Fruit fly (Drosophila melanogaster) whole organism, embryonic: ENCODE data around the gene Rh5.

ENCODE experiments used
- Abd-B ChIP-seq: fragments of 200-800 bp; sonication (Bioruptor generic); optimal IDR thresholded peaks from 2 replicates; lab custom pipeline; 2018; ENCODE audit warnings: missing biosample characterization, mild to moderate bottlenecking, missing genetic modification characterization, moderate library complexity
- Adf1 ChIP-seq: fragments of 200-800 bp; sonication (Bioruptor generic); IDR thresholded peaks from 2 replicates; pipeline ENCODE4 v1.3.6; 2022; ENCODE audit warnings: missing biosample characterization, missing genetic modification characterization
- CG11695 ChIP-seq: fragments of 200-800 bp; sonication (Bioruptor generic); IDR thresholded peaks from 3 replicates; pipeline ENCODE4 v1.3.6; 2022; ENCODE audit warnings: missing biosample characterization, missing genetic modification characterization
- CG11696 ChIP-seq: fragments of 200-800 bp; sonication (Bioruptor generic); IDR thresholded peaks from 2 replicates; pipeline ENCODE4 v1.3.6; 2022; ENCODE audit warnings: missing biosample characterization, missing genetic modification characterization
- CG12236 ChIP-seq: fragments of 200-800 bp; sonication (Bioruptor generic); optimal IDR thresholded peaks from 2 replicates; lab custom pipeline; 2016; ENCODE audit warnings: missing biosample characterization, missing genetic modification characterization
- CG16779 ChIP-seq: fragments of 200-800 bp; sonication (Bioruptor generic); IDR thresholded peaks from 2 replicates; pipeline ENCODE4 v1.3.6; 2022; ENCODE audit warnings: missing biosample characterization, missing genetic modification characterization
- CG17359 ChIP-seq: fragments of 200-800 bp; sonication (Bioruptor generic); optimal IDR thresholded peaks from 3 replicates; lab custom pipeline; 2018; ENCODE audit warnings: missing biosample characterization, mild to moderate bottlenecking, missing genetic modification characterization, moderate library complexity
- CG1832 ChIP-seq: fragments of 200-800 bp; sonication (Bioruptor generic); optimal IDR thresholded peaks from 2 replicates; lab custom pipeline; 2017; ENCODE audit warnings: missing biosample characterization, mild to moderate bottlenecking, missing genetic modification characterization, inconsistent platforms
- CG31441 ChIP-seq: fragments of 200-800 bp; sonication (Bioruptor generic); IDR thresholded peaks from 2 replicates; pipeline ENCODE4 v1.3.6; 2022; ENCODE audit warnings: missing biosample characterization, missing genetic modification characterization
- CG3726 ChIP-seq: fragments of 200-800 bp; sonication (Bioruptor generic); IDR thresholded peaks from 3 replicates; pipeline ENCODE4, ENCODE4 v1.3.6; 2022; ENCODE audit warnings: missing biosample characterization, missing genetic modification characterization
- CG42726 ChIP-seq: fragments of 200-800 bp; sonication (Bioruptor generic); IDR thresholded peaks from 2 replicates; pipeline ENCODE4 v1.3.6; 2022; ENCODE audit warnings: missing biosample characterization, missing genetic modification characterization; ENCODE audit not compliant: partially characterized antibody
- CG4404 ChIP-seq: fragments of 200-800 bp; sonication (Bioruptor generic); IDR thresholded peaks from 2 replicates; pipeline ENCODE4 v1.3.6; 2022; ENCODE audit warnings: missing biosample characterization, missing genetic modification characterization
- CG4707 ChIP-seq: fragments of 200-800 bp; sonication (Bioruptor generic); optimal IDR thresholded peaks from 2 replicates; lab custom pipeline; 2018; ENCODE audit warnings: missing biosample characterization, mild to moderate bottlenecking, missing genetic modification characterization, moderate library complexity
- CG6175 ChIP-seq: fragments of 200-800 bp; sonication (Bioruptor generic); IDR thresholded peaks from 3 replicates; pipeline ENCODE4 v1.3.6; 2022; ENCODE audit warnings: missing biosample characterization, missing genetic modification characterization
- CG7372 ChIP-seq: fragments of 200-800 bp; sonication (Bioruptor generic); IDR thresholded peaks from 2 replicates; pipeline ENCODE4 v1.3.6; 2022; ENCODE audit warnings: missing biosample characterization, missing genetic modification characterization
- CG8089 ChIP-seq: fragments of 200-800 bp; sonication (Bioruptor generic); optimal IDR thresholded peaks from 3 replicates; lab custom pipeline; 2016; ENCODE audit warnings: missing biosample characterization, missing genetic modification characterization
- CG8944 ChIP-seq: fragments of 200-800 bp; sonication (Bioruptor generic); optimal IDR thresholded peaks from 3 replicates; lab custom pipeline; 2016; ENCODE audit warnings: missing biosample characterization, missing genetic modification characterization
- CG9727 ChIP-seq: fragments of 200-800 bp; sonication (Bioruptor generic); optimal IDR thresholded peaks from 3 replicates; lab custom pipeline; 2017; ENCODE audit warnings: missing biosample characterization, mild to moderate bottlenecking, missing genetic modification characterization
- CG9817 ChIP-seq: fragments of 200-800 bp; sonication (Bioruptor generic); optimal IDR thresholded peaks from 2 replicates; lab custom pipeline; 2018; ENCODE audit warnings: missing biosample characterization, mild to moderate bottlenecking, missing genetic modification characterization, moderate library complexity
- CrebB ChIP-seq: fragments of 200-800 bp; sonication (Bioruptor generic); optimal IDR thresholded peaks from 3 replicates; lab custom pipeline; 2018; ENCODE audit warnings: missing biosample characterization, mild to moderate bottlenecking, missing genetic modification characterization
- D19B ChIP-seq: fragments of 200-800 bp; sonication (Bioruptor generic); optimal IDR thresholded peaks from 2 replicates; lab custom pipeline; 2017; ENCODE audit warnings: missing biosample characterization, mild to moderate bottlenecking, missing genetic modification characterization
- Dad ChIP-seq: fragments of 200-800 bp; sonication (Bioruptor generic); optimal IDR thresholded peaks from 3 replicates; lab custom pipeline; 2016; ENCODE audit warnings: missing biosample characterization, missing genetic modification characterization
- Doc2 ChIP-seq: fragments of 200-800 bp; sonication (Bioruptor generic); IDR thresholded peaks from 2 replicates; pipeline ENCODE4 v1.3.6; 2022; ENCODE audit warnings: missing biosample characterization, missing genetic modification characterization
- Ets97D ChIP-seq: fragments of 200-800 bp; sonication (Bioruptor generic); optimal IDR thresholded peaks from 3 replicates; lab custom pipeline; 2016; ENCODE audit warnings: missing biosample characterization, missing genetic modification characterization
- Hey ChIP-seq: fragments of 200-800 bp; sonication (Bioruptor generic); optimal IDR thresholded peaks from 3 replicates; lab custom pipeline; 2018; ENCODE audit warnings: missing biosample characterization, mild to moderate bottlenecking, missing genetic modification characterization
- Hr78 ChIP-seq, 2 experiments: fragments of 200-800 bp in 1 of 2; fragments of >200 bp in 1 of 2; sonication (Bioruptor generic) in 1 of 2; optimal IDR thresholded peaks; 2 replicates each; lab custom pipeline; 2017 to 2019; ENCODE audit warnings: missing biosample characterization in 2 of 2, missing genetic modification characterization in 2 of 2, mild to moderate bottlenecking in 1 of 2, moderate library complexity in 1 of 2
- Lpt ChIP-seq: fragments of >200 bp; optimal IDR thresholded peaks from 2 replicates; lab custom pipeline; 2018; ENCODE audit warnings: missing biosample characterization, missing genetic modification characterization
- Max ChIP-seq: fragments of 200-800 bp; sonication (Bioruptor generic); optimal IDR thresholded peaks from 2 replicates; lab custom pipeline; 2016; ENCODE audit warnings: missing biosample characterization, mild to moderate bottlenecking, missing genetic modification characterization
- Opbp ChIP-seq: fragments of 200-800 bp; sonication (Bioruptor generic); IDR thresholded peaks from 3 replicates; pipeline ENCODE4 v1.3.6; 2022; ENCODE audit warnings: missing biosample characterization, missing genetic modification characterization; ENCODE audit not compliant: partially characterized antibody
- Optix ChIP-seq: fragments of 200-800 bp; sonication (Bioruptor generic); IDR thresholded peaks from 3 replicates; pipeline ENCODE4 v1.3.6; 2022; ENCODE audit warnings: missing biosample characterization, missing genetic modification characterization
- Spps ChIP-seq: fragments of 200-800 bp; sonication (Bioruptor generic); optimal IDR thresholded peaks from 2 replicates; lab custom pipeline; 2018; ENCODE audit warnings: missing biosample characterization, mild to moderate bottlenecking, missing genetic modification characterization
- Vsx1 ChIP-seq: fragments of 200-800 bp; sonication (Bioruptor generic); optimal IDR thresholded peaks from 2 replicates; lab custom pipeline; 2017; ENCODE audit warnings: missing biosample characterization, mild to moderate bottlenecking, missing genetic modification characterization, missing genetic modification reagents
- Xbp1 ChIP-seq: fragments of 200-800 bp; sonication (Bioruptor generic); optimal IDR thresholded peaks from 3 replicates; lab custom pipeline; 2016; ENCODE audit warnings: missing biosample characterization, mild to moderate bottlenecking, missing genetic modification characterization
- YL-1 ChIP-seq: fragments of 200-800 bp; sonication (Bioruptor generic); optimal IDR thresholded peaks from 3 replicates; lab custom pipeline; 2017; ENCODE audit warnings: missing biosample characterization, mild to moderate bottlenecking, missing genetic modification characterization
- abd-A ChIP-seq: fragments of 200-800 bp; sonication (Bioruptor generic); optimal IDR thresholded peaks from 3 replicates; lab custom pipeline; 2019; ENCODE audit warnings: missing biosample characterization, mild to moderate bottlenecking, missing genetic modification characterization, moderate library complexity
- ara ChIP-seq: fragments of 200-800 bp; sonication (Bioruptor generic); IDR thresholded peaks from 2 replicates; pipeline ENCODE4 v1.3.6; 2022; ENCODE audit warnings: missing biosample characterization, missing genetic modification characterization
- chif ChIP-seq, 2 experiments: fragments of 200-800 bp; sonication (Bioruptor generic); optimal IDR thresholded peaks; 3 replicates each; lab custom pipeline; 2016; ENCODE audit warnings: missing biosample characterization in 2 of 2, missing genetic modification characterization in 2 of 2
- da ChIP-seq: fragments of 200-800 bp; sonication (Bioruptor generic); optimal IDR thresholded peaks from 2 replicates; lab custom pipeline; 2016; ENCODE audit warnings: missing biosample characterization, missing genetic modification characterization
- dati ChIP-seq: fragments of 200-800 bp; sonication (Bioruptor generic); IDR thresholded peaks from 2 replicates; pipeline ENCODE4 v1.3.6; 2022; ENCODE audit warnings: missing biosample characterization, missing genetic modification characterization
- en ChIP-seq: fragments of 200-800 bp; sonication (Bioruptor generic); optimal IDR thresholded peaks from 2 replicates; lab custom pipeline; 2016; ENCODE audit warnings: missing biosample characterization, missing genetic modification characterization
- eve ChIP-seq, 2 experiments: fragments of >200 bp; optimal IDR thresholded peaks; 2 replicates each; lab custom pipeline; 2017; ENCODE audit warnings: missing biosample characterization in 2 of 2, missing genetic modification characterization in 2 of 2
- ham ChIP-seq: fragments of 200-800 bp; sonication (Bioruptor generic); IDR thresholded peaks from 2 replicates; pipeline ENCODE4 v1.3.6; 2022; ENCODE audit warnings: missing biosample characterization, missing genetic modification characterization
- her ChIP-seq: fragments of 200-800 bp; sonication (Bioruptor generic); optimal IDR thresholded peaks from 2 replicates; lab custom pipeline; 2016; ENCODE audit warnings: missing biosample characterization, missing genetic modification characterization
- kni ChIP-seq: fragments of 200-800 bp; sonication (Bioruptor generic); optimal IDR thresholded peaks from 3 replicates; lab custom pipeline; 2017; ENCODE audit warnings: mild to moderate bottlenecking, missing biosample characterization, missing genetic modification reagents, missing genetic modification characterization
- lab ChIP-seq: fragments of 200-800 bp; sonication (Bioruptor generic); optimal IDR thresholded peaks from 3 replicates; lab custom pipeline; 2017; ENCODE audit warnings: missing biosample characterization, missing genetic modification characterization, mild to moderate bottlenecking, moderate library complexity, missing genetic modification reagents
- phol ChIP-seq: fragments of 200-800 bp; sonication (Bioruptor generic); optimal IDR thresholded peaks from 3 replicates; lab custom pipeline; 2018; ENCODE audit warnings: missing biosample characterization, mild to moderate bottlenecking, missing genetic modification characterization, moderate library complexity
- repo ChIP-seq: fragments of 200-800 bp; sonication (Bioruptor generic); optimal IDR thresholded peaks from 2 replicates; lab custom pipeline; 2016; ENCODE audit warnings: missing biosample characterization, missing genetic modification characterization
- salm ChIP-seq: fragments of 200-800 bp; sonication (Bioruptor generic); optimal IDR thresholded peaks from 2 replicates; lab custom pipeline; 2018; ENCODE audit warnings: missing biosample characterization, mild to moderate bottlenecking, missing genetic modification characterization
- sc ChIP-seq, 3 experiments: fragments of >200 bp in 2 of 3; fragments of 200-800 bp in 1 of 3; sonication (Bioruptor generic) in 1 of 3; optimal IDR thresholded peaks; 2 replicates in 2 of 3; 3 replicates in 1 of 3; lab custom pipeline; 2017; ENCODE audit warnings: mild to moderate bottlenecking in 1 of 3, missing biosample characterization in 1 of 3, missing genetic modification characterization in 1 of 3, missing genetic modification reagents in 1 of 3
- sens ChIP-seq: fragments of 200-800 bp; sonication (Bioruptor generic); peaks from one replicate; lab custom pipeline; 2016; ENCODE audit warnings: missing biosample characterization, missing genetic modification characterization
- sens-2 ChIP-seq: fragments of 200-800 bp; sonication (Bioruptor generic); IDR thresholded peaks from 2 replicates; pipeline ENCODE4 v1.3.6; 2022; ENCODE audit warnings: missing biosample characterization, missing genetic modification characterization

Gene Rh5

DNA sequence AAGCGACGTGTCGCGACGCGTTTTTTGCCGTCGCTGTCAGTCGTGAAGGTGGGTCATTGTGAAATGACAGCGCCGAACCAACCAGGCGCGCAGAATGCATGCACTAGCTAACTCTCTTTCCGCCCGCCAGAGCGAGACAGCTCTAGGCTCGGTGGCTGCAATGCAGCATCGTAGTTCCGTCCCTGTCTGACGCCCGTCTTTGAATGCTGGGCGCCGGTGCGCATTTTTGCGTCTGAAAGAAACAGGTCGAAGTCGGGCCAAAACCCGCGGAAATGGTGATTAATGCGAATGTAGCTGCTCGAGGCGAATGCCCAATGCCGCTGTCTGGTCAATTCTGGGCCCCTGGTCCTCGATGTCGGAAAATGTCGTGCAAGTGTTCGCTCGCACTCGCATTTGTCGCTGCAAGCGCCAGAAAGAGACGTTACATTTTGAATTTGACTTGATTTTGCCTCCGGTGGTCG is 592 bp upstream of the Rh5 start:
- TF ChIP-seq sens (GFP tag; lab: Kevin White, UChicago) = peak; percentile 93
- no peak for TF ChIP-seq CG42726 (GFP tag; lab: Robert Waterston, UW)
- TF ChIP-seq CG1832 (GFP tag; lab: Kevin White, UChicago) = peak; percentile 99
- no peak for TF ChIP-seq ham (GFP tag; lab: Robert Waterston, UW)
- peak; percentile 51 for TF ChIP-seq Dad (GFP tag; lab: Kevin White, UChicago)
- TF ChIP-seq Hr78 (GFP tag; optimal IDR thresholded peaks at IDR 0.05; lab: Kevin White, UChicago) = peak in 1 of 2 experiments; percentile 94
- peak; percentile 26 for TF ChIP-seq phol (tag; lab: Kevin White, UChicago)
- no peak for TF ChIP-seq CG8944 (GFP tag; lab: Kevin White, UChicago)
- peak; percentile 66 for TF ChIP-seq CG8089 (GFP tag; lab: Kevin White, UChicago)
- peak; percentile 77 for TF ChIP-seq her (GFP tag; lab: Kevin White, UChicago)
- peak; percentile 74 for TF ChIP-seq CrebB
- no peak for TF ChIP-seq CG16779 (GFP tag; lab: Robert Waterston, UW)
- TF ChIP-seq da (GFP tag; lab: Kevin White, UChicago) = no peak
- no peak for TF ChIP-seq ara (GFP tag; lab: Robert Waterston, UW)
- no peak for TF ChIP-seq CG6175 (GFP tag; lab: Robert Waterston, UW)
- TF ChIP-seq chif (GFP tag; optimal IDR thresholded peaks at IDR 0.05; lab: Kevin White, UChicago) = no peak
- TF ChIP-seq CG9727 (GFP tag; lab: Kevin White, UChicago) = no peak
- TF ChIP-seq repo = peak; percentile 50
- no peak for TF ChIP-seq CG31441 (GFP tag; lab: Robert Waterston, UW)
- TF ChIP-seq sc (optimal IDR thresholded peaks at IDR 0.05; lab: Kevin White, UChicago) = no peak
- peak; percentile 17 for TF ChIP-seq sc (GFP tag; optimal IDR thresholded peaks at IDR 0.05; lab: Kevin White, UChicago)
- TF ChIP-seq Vsx1 (GFP tag; lab: Kevin White, UChicago) = peak; percentile 62
- no peak for TF ChIP-seq CG4404 (GFP tag; lab: Robert Waterston, UW)
- no peak for TF ChIP-seq D19B
- TF ChIP-seq Lpt = no peak
- TF ChIP-seq Doc2 (GFP tag; lab: Robert Waterston, UW) = no peak
- TF ChIP-seq Hey = peak; percentile 75
- no peak for TF ChIP-seq Optix (GFP tag; lab: Robert Waterston, UW)
- no peak for TF ChIP-seq sens-2 (GFP tag; lab: Robert Waterston, UW)
- TF ChIP-seq CG11696 (GFP tag; lab: Robert Waterston, UW) = no peak
- peak; percentile 100 for TF ChIP-seq kni (GFP tag; lab: Kevin White, UChicago)
- peak; percentile 42 for TF ChIP-seq CG17359 (tag; lab: Kevin White, UChicago)
- TF ChIP-seq YL-1 (GFP tag; lab: Kevin White, UChicago) = no peak
- peak; percentile 83 for TF ChIP-seq lab
- peak; percentile 16 for TF ChIP-seq CG12236 (GFP tag; lab: Kevin White, UChicago)
- no peak for TF ChIP-seq Opbp (GFP tag; lab: Robert Waterston, UW)
- peak; percentile 100 for TF ChIP-seq abd-A (tag; lab: Kevin White, UChicago)
- TF ChIP-seq dati (GFP tag; lab: Robert Waterston, UW) = no peak
- peak; percentile 43 for TF ChIP-seq salm
- no peak for TF ChIP-seq Spps (tag; lab: Kevin White, UChicago)
- TF ChIP-seq eve (GFP tag; optimal IDR thresholded peaks at IDR 0.05; lab: Kevin White, UChicago) = no peak
- TF ChIP-seq CG7372 (GFP tag; lab: Robert Waterston, UW) = no peak
- peak; percentile 33 for TF ChIP-seq Xbp1
- peak; percentile 0 for TF ChIP-seq Ets97D (GFP tag; lab: Kevin White, UChicago)
- TF ChIP-seq CG4707 (GFP tag; lab: Kevin White, UChicago) = peak; percentile 82
- no peak for TF ChIP-seq CG3726 (GFP tag; lab: Robert Waterston, UW)
- no peak for TF ChIP-seq CG11695 (GFP tag; lab: Robert Waterston, UW)
- TF ChIP-seq Adf1 (GFP tag; lab: Robert Waterston, UW) = no peak
- peak; percentile 10 for TF ChIP-seq en (GFP tag; lab: Kevin White, UChicago)
- TF ChIP-seq CG9817 = no peak
- no peak for TF ChIP-seq Abd-B
- peak; percentile 26 for TF ChIP-seq Max (GFP tag; lab: Kevin White, UChicago)
